Fruit fly (Drosophila melanogaster) Kc167 (cell line): Measurements from ENCODE around the gene CG1143.

ENCODE experiments used
- h ChIP-seq: fragments of >200 bp; optimal IDR thresholded peaks from 3 replicates; lab custom pipeline; 2018; ENCODE audit warnings: missing external identifiers
- ttk ChIP-seq: sonication (Bioruptor generic); optimal IDR thresholded peaks from 2 replicates; lab custom pipeline; 2017; ENCODE audit warnings: missing external identifiers

- TF ChIP-seq h (lab: Kevin White, UChicago) (no peak), ttk (lab: Kevin White, UChicago) (peak; percentile 32)
Observed at dm6 chr3L:2632763-2633100, 12.4 kb upstream of the CG1143 start.
